Worm (Caenorhabditis elegans) whole organism, L4 larva: ENCODE data around the gene ceh-24.

ENCODE experiments used
- D1046.2 ChIP-seq: fragments of 200-800 bp; sonication (Bioruptor generic); IDR thresholded peaks from 2 replicates; pipeline ENCODE4 v1.3.6; 2022; ENCODE audit warnings: missing genetic modification characterization, missing compliant biosample characterization
- F26F4.8 ChIP-seq: fragments of 200-800 bp; sonication (Bioruptor generic); conservative IDR thresholded peaks from 2 replicates; pipeline ENCODE4 v1.3.6; 2022; ENCODE audit warnings: missing genetic modification characterization, missing compliant biosample characterization
- F44E2.7 ChIP-seq: fragments of 200-800 bp; sonication (Bioruptor generic); IDR thresholded peaks from 2 replicates; pipeline ENCODE4 v2.1.2; 2022; ENCODE audit warnings: missing genetic modification characterization, missing compliant biosample characterization
- F49E8.2 ChIP-seq: sonication (generic microtip); optimal IDR thresholded peaks from 2 replicates; lab custom pipeline; 2016; ENCODE audit warnings: missing compliant biosample characterization, mild to moderate bottlenecking, missing genetic modification characterization, borderline replicate concordance
- Y105C5A.15 ChIP-seq: fragments of 200-800 bp; sonication (Bioruptor generic); IDR thresholded peaks from 2 replicates; pipeline ENCODE4 v1.3.6; 2022; ENCODE audit warnings: missing genetic modification characterization, missing compliant biosample characterization
- aha-1 ChIP-seq: fragments of 150-350 bp; peaks from one replicate; lab custom pipeline; 2014; ENCODE audit warnings: missing biosample characterization, missing genetic modification characterization
- ama-1 ChIP-seq: fragments of 150-350 bp; optimal IDR thresholded peaks from 2 replicates; lab custom pipeline; 2014; ENCODE audit warnings: inconsistent platforms, mixed read lengths
- arid-1 ChIP-seq: fragments of 200-800 bp; sonication (Bioruptor generic); conservative IDR thresholded peaks from 2 replicates; pipeline ENCODE4 v1.3.6; 2022; ENCODE audit warnings: missing genetic modification reagents, missing genetic modification characterization, missing compliant biosample characterization
- ceh-28 ChIP-seq: fragments of 150-350 bp; optimal IDR thresholded peaks from 2 replicates; lab custom pipeline; 2014; ENCODE audit warnings: missing biosample characterization, missing genetic modification reagents, missing genetic modification characterization
- daf-12 ChIP-seq: fragments of 150-350 bp; optimal IDR thresholded peaks from 2 replicates; lab custom pipeline; 2014; ENCODE audit warnings: missing biosample characterization, missing genetic modification reagents, missing genetic modification characterization
- daf-16 ChIP-seq, 3 experiments: sonication (generic microtip); optimal IDR thresholded peaks; 2 replicates each; lab custom pipeline; 2016 to 2017; ENCODE audit warnings: missing genetic modification characterization in 3 of 3, missing genetic modification reagents in 3 of 3, mild to moderate bottlenecking in 2 of 3, missing compliant biosample characterization in 2 of 3, missing biosample characterization in 1 of 3, moderate library complexity in 1 of 3
- daf-19 ChIP-seq: fragments of 200-800 bp; sonication (Bioruptor generic); conservative IDR thresholded peaks from 2 replicates; pipeline ENCODE4 v1.3.6; 2022; ENCODE audit warnings: missing genetic modification characterization, missing compliant biosample characterization
- daf-8 ChIP-seq: fragments of 200-800 bp; sonication (Bioruptor generic); IDR thresholded peaks from 2 replicates; pipeline ENCODE4 v1.3.6; 2022; ENCODE audit warnings: missing genetic modification characterization, missing compliant biosample characterization
- duxl-1 ChIP-seq: sonication (generic microtip); optimal IDR thresholded peaks from 2 replicates; lab custom pipeline; 2016; ENCODE audit warnings: mild to moderate bottlenecking, missing genetic modification characterization, moderate library complexity, missing compliant biosample characterization; ENCODE audit not compliant: poor library complexity
- dve-1 ChIP-seq: sonication (generic microtip); optimal IDR thresholded peaks from 2 replicates; lab custom pipeline; 2017; ENCODE audit warnings: antibody characterized with exemption, mild to moderate bottlenecking, missing genetic modification characterization, missing compliant biosample characterization; ENCODE audit not compliant: insufficient read depth
- fos-1 ChIP-seq: fragments of 150-350 bp; optimal IDR thresholded peaks from 2 replicates; lab custom pipeline; 2014; ENCODE audit warnings: missing biosample characterization, missing genetic modification characterization
- gei-8 ChIP-seq: fragments of 200-800 bp; sonication (Bioruptor generic); optimal IDR thresholded peaks from 2 replicates; lab custom pipeline; 2018; ENCODE audit warnings: mild to moderate bottlenecking, missing genetic modification characterization, missing compliant biosample characterization
- hif-1 ChIP-seq, 2 experiments: sonication (generic microtip); optimal IDR thresholded peaks; 2 replicates each; lab custom pipeline; 2016 to 2017; ENCODE audit warnings: missing compliant biosample characterization in 2 of 2, missing genetic modification characterization in 2 of 2, missing genetic modification reagents in 2 of 2, missing genotype in 2 of 2, mild to moderate bottlenecking in 1 of 2
- hlh-11 ChIP-seq: fragments of 200-800 bp; sonication (Bioruptor generic); optimal IDR thresholded peaks from 2 replicates; lab custom pipeline; 2018; ENCODE audit warnings: mild to moderate bottlenecking, missing genetic modification characterization, missing compliant biosample characterization
- hlh-30 ChIP-seq: sonication (generic microtip); optimal IDR thresholded peaks from 2 replicates; lab custom pipeline; 2017; ENCODE audit warnings: antibody characterized with exemption, mild to moderate bottlenecking, missing genetic modification characterization, missing compliant biosample characterization; ENCODE audit not compliant: insufficient read depth
- hmg-1.1 ChIP-seq: fragments of 200-800 bp; sonication (Bioruptor generic); IDR thresholded peaks from 2 replicates; pipeline ENCODE4 v1.3.6; 2022; ENCODE audit warnings: missing genetic modification reagents, missing genetic modification characterization, missing compliant biosample characterization
- lin-1 ChIP-seq: fragments of 200-800 bp; sonication (Bioruptor generic); IDR thresholded peaks from 2 replicates; pipeline ENCODE4 v1.3.6; 2022; ENCODE audit warnings: missing genetic modification reagents, missing genetic modification characterization, missing compliant biosample characterization
- lsy-2 ChIP-seq, 2 experiments: fragments of 150-350 bp in 1 of 2; sonication (generic microtip) in 1 of 2; optimal IDR thresholded peaks; 2 replicates each; lab custom pipeline; 2014 to 2017; ENCODE audit warnings: missing biosample characterization in 2 of 2, missing genetic modification characterization in 2 of 2
- madf-5 ChIP-seq, 2 experiments: fragments of 200-800 bp; sonication (Bioruptor generic); IDR thresholded peaks; 2 replicates each; pipeline ENCODE4 v1.3.6; 2022; ENCODE audit warnings: missing compliant biosample characterization in 2 of 2, missing genetic modification characterization in 2 of 2
- mdl-1 ChIP-seq, 2 experiments: fragments of 150-350 bp in 1 of 2; sonication (generic microtip) in 1 of 2; optimal IDR thresholded peaks; 2 replicates each; lab custom pipeline; 2014 to 2017; ENCODE audit warnings: missing biosample characterization in 2 of 2, missing genetic modification characterization in 2 of 2
- mep-1 ChIP-seq: fragments of 150-350 bp; sonication (generic microtip); optimal IDR thresholded peaks from 3 replicates; lab custom pipeline; 2014; ENCODE audit warnings: missing biosample characterization, missing genetic modification characterization
- mxl-2 ChIP-seq: fragments of 200-800 bp; sonication (Bioruptor generic); conservative IDR thresholded peaks from 2 replicates; pipeline ENCODE4 v1.3.6; 2022; ENCODE audit warnings: missing genetic modification reagents, missing genetic modification characterization, missing compliant biosample characterization
- mxl-3 ChIP-seq: fragments of 200-800 bp; sonication (Bioruptor generic); optimal IDR thresholded peaks from 2 replicates; lab custom pipeline; 2018; ENCODE audit warnings: mild to moderate bottlenecking, missing genetic modification characterization, missing compliant biosample characterization
- nhr-28 ChIP-seq: fragments of 150-350 bp; optimal IDR thresholded peaks from 2 replicates; lab custom pipeline; 2014; ENCODE audit warnings: missing biosample characterization, missing genetic modification characterization
- nhr-48 ChIP-seq: sonication (generic microtip); optimal IDR thresholded peaks from 2 replicates; lab custom pipeline; 2016; ENCODE audit warnings: mild to moderate bottlenecking, missing genetic modification characterization, missing compliant biosample characterization
- php-3 ChIP-seq: fragments of 200-800 bp; sonication (Bioruptor generic); IDR thresholded peaks from 2 replicates; pipeline ENCODE4 v1.3.6; 2022; ENCODE audit warnings: missing genetic modification reagents, missing genetic modification characterization, missing compliant biosample characterization
- saeg-2 ChIP-seq: fragments of 200-800 bp; sonication (Bioruptor generic); IDR thresholded peaks from 2 replicates; pipeline ENCODE4 v1.3.6; 2022; ENCODE audit warnings: missing genetic modification reagents, missing genetic modification characterization, missing compliant biosample characterization
- sdz-12 ChIP-seq: fragments of 200-800 bp; sonication (Bioruptor generic); optimal IDR thresholded peaks from 2 replicates; lab custom pipeline; 2018; ENCODE audit warnings: mild to moderate bottlenecking, missing genetic modification characterization, missing compliant biosample characterization
- skn-1 ChIP-seq: fragments of 150-350 bp; optimal IDR thresholded peaks from 2 replicates; lab custom pipeline; 2014; ENCODE audit warnings: missing biosample characterization, missing genetic modification characterization
- snpc-4 ChIP-seq: fragments of 150-350 bp; optimal IDR thresholded peaks from 2 replicates; lab custom pipeline; 2014; ENCODE audit warnings: missing biosample characterization, missing genetic modification characterization
- tag-97 ChIP-seq: fragments of 200-800 bp; sonication (Bioruptor generic); IDR thresholded peaks from 2 replicates; pipeline ENCODE4 v1.3.6; 2022; ENCODE audit warnings: missing genetic modification characterization, missing compliant biosample characterization
- unc-130 ChIP-seq: sonication (generic microtip); optimal IDR thresholded peaks from 2 replicates; lab custom pipeline; 2016; ENCODE audit warnings: missing genetic modification reagents, missing genetic modification characterization, missing compliant biosample characterization
- unc-39 ChIP-seq: sonication (generic microtip); optimal IDR thresholded peaks from 2 replicates; lab custom pipeline; 2017; ENCODE audit warnings: missing biosample characterization, missing genetic modification characterization
- zfp-3 ChIP-seq: fragments of 200-800 bp; sonication (Bioruptor generic); conservative IDR thresholded peaks from 2 replicates; pipeline ENCODE4 v1.3.6; 2022; ENCODE audit warnings: missing genetic modification reagents, missing genetic modification characterization, missing compliant biosample characterization
- zip-2 ChIP-seq: fragments of 150-350 bp; optimal IDR thresholded peaks from 2 replicates; lab custom pipeline; 2014; ENCODE audit warnings: missing biosample characterization, missing genetic modification characterization
- ztf-11 ChIP-seq: fragments of 150-350 bp; optimal IDR thresholded peaks from 2 replicates; lab custom pipeline; 2014; ENCODE audit warnings: missing biosample characterization, missing genetic modification characterization

Gene ceh-24

DNA sequence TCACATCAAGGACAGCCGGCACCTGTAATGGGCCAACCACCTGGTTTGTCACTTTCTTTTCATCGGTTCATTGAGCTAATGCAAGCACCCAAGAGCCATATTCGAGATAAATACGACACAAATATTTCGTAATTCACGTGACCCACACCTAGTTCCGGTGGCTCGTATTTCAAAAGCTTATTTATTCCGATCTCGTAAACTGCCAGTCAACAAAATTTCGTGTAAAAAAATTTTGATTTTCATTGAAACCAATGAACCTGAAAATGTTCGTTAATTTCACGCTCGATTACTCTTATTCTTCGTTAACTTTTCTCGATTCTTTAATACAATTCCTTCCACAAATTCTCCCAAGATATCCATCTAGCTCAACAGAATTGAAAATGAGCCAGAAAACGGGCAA is 22.9 kb upstream of the ceh-24 start:
- TF ChIP-seq aha-1 (tag; lab: Kevin White, UChicago), result peak; percentile 72
- TF ChIP-seq mxl-2, result no peak
- 0 out of 2 replicates have a peak, but pooled peaks have one; percentile 21 for TF ChIP-seq zfp-3

DNA sequence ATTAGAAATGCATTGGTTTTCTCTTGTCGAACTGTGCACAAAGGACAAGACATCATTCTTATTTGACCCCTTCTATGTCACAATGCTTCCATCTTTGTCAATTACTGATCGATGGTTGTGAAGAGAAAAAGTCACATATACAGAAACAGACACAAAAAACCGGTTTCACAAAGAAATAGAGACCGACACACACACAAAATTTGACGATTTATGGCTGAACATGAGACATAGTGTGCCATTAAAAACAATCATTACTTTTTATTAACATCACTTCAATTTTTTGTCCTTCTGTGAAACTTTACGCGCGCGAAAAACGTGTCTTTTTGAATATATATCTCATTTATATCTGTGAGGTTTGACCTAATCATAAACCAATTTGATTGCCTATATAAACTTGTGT is 22.5 kb upstream of the ceh-24 start:
- TF ChIP-seq skn-1 (tag; lab: Kevin White, UChicago) (no peak), hif-1 (tag; optimal IDR thresholded peaks at IDR 0.05; lab: Kevin White, UChicago) (no peak), mep-1 (peak; percentile 41), ztf-11 (tag; lab: Kevin White, UChicago) (no peak), lin-1 (GFP tag; lab: Robert Waterston, UW) (no peak), mxl-2 (no peak), F49E8.2 (tag; lab: Kevin White, UChicago) (no peak), madf-5 (GFP tag; IDR thresholded peaks at IDR 0.05; lab: Robert Waterston, UW) (no peak), unc-130 (GFP tag; lab: Kevin White, UChicago) (no peak), Y105C5A.15 (GFP tag; lab: Robert Waterston, UW) (no peak), hlh-30 (peak; percentile 72), tag-97 (GFP tag; lab: Robert Waterston, UW) (no peak), daf-8 (no peak), mxl-3 (GFP tag; lab: Kevin White, UChicago) (no peak), fos-1 (no peak), snpc-4 (tag; lab: Kevin White, UChicago) (no peak), sdz-12 (no peak), zip-2 (tag; lab: Kevin White, UChicago) (no peak), daf-12 (tag; lab: Kevin White, UChicago) (no peak), ceh-28 (tag; lab: Kevin White, UChicago) (no peak), F44E2.7 (no peak), unc-39 (tag; lab: Kevin White, UChicago) (no peak), arid-1 (GFP tag; lab: Robert Waterston, UW) (no peak), lsy-2 (tag; optimal IDR thresholded peaks at IDR 0.05; lab: Kevin White, UChicago) (peak in 1 of 2 experiments; percentile 19), ama-1 (lab: Kevin White, UChicago) (no peak), duxl-1 (no peak), nhr-48 (tag; lab: Kevin White, UChicago) (no peak), daf-19 (GFP tag; lab: Robert Waterston, UW) (no peak), hlh-11 (tag; lab: Kevin White, UChicago) (peak; percentile 22), D1046.2 (no peak), gei-8 (GFP tag; lab: Kevin White, UChicago) (no peak), mdl-1 (tag; optimal IDR thresholded peaks at IDR 0.05; lab: Kevin White, UChicago) (peak in 1 of 2 experiments; percentile 26), php-3 (GFP tag; lab: Robert Waterston, UW) (no peak), hmg-1.1 (no peak), daf-16 (GFP tag; optimal IDR thresholded peaks at IDR 0.05; lab: Kevin White, UChicago) (no peak), daf-16 (tag; optimal IDR thresholded peaks at IDR 0.05; lab: Kevin White, UChicago) (no peak), dve-1 (tag; lab: Kevin White, UChicago) (no peak), nhr-28 (tag; lab: Kevin White, UChicago) (peak; percentile 65), F26F4.8 (GFP tag; lab: Robert Waterston, UW) (no peak), saeg-2 (no peak)
